Fruit fly (Drosophila melanogaster): ENCODE data around the gene Bcat.
A peak's percentile ranks its signal among the peaks of the same experiment; 100 is the strongest.

DNA sequence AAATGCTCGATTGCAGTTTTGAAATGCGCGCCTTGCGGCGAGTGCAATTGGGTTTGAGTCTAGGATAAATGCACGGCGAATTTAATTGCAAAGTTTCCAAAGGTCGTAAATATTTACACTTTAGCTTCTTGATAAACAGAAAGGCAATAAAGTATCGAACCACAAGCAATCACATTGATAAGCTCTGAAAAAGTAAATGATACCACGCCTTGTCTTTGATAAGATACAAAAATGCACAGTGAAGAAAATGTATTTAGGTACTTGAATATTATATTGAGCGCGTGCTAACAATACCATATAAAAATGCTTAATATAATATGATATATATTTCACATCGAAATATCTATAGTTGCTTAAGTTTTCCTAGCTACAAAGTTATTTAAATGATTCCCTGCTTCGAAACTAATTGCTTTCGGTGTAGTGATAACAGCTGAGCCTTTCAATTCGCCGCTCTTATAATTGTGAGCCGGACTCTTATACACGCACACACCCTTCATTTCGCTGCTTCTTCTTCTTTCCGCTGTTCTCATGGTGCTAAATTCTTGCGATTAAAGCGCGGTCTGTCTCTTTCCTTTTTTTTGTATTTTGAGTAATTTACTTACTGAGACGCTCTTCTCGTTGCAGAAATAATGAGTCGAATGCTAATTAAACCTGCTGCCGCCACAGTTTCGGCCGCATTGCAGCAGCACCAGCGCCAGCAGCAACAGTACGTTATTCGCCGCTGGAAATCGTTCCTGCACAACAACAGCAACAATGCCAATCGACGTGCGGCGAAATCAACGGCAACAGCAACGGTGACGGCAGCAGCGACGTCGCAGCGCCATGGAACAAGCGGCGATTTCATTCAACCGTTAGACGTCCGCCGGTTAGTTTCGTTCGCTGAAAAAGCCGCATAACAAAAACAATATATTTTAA is 23.2 kb upstream of the Bcat start:
- no peak for TF ChIP-seq jim (GFP tag; optimal IDR thresholded peaks at IDR 0.05)
- peak; percentile 82 for TF ChIP-seq psq (GFP tag; optimal IDR thresholded peaks at IDR 0.05)
- peak; percentile 76 for TF ChIP-seq Hnf4 (GFP tag; optimal IDR thresholded peaks at IDR 0.05)
- TF ChIP-seq Rel (GFP tag; optimal IDR thresholded peaks at IDR 0.05): no peak
- TF ChIP-seq Rel (tag; optimal IDR thresholded peaks at IDR 0.05): peak; percentile 57
- TF ChIP-seq Dfd (GFP tag; optimal IDR thresholded peaks at IDR 0.05): no peak
- peak; percentile 83 for TF ChIP-seq ey (GFP tag; optimal IDR thresholded peaks at IDR 0.05)
- no peak for TF ChIP-seq lola (GFP tag; optimal IDR thresholded peaks at IDR 0.05)
- peak; percentile 94 for TF ChIP-seq Sp1 (GFP tag; optimal IDR thresholded peaks at IDR 0.05)
- TF ChIP-seq br (GFP tag; optimal IDR thresholded peaks at IDR 0.05): peak; percentile 79
- peak; percentile 53 for TF ChIP-seq fru (GFP tag; optimal IDR thresholded peaks at IDR 0.05)
